Worm (Caenorhabditis elegans) whole organism, early embryonic: ENCODE data around the gene gcy-4.

Experiments used
- ama-1 ChIP-seq: fragments of 150-350 bp; optimal IDR thresholded peaks from 2 replicates; lab custom pipeline; 2014
- ceh-36 ChIP-seq: sonication (generic microtip); optimal IDR thresholded peaks from 2 replicates; lab custom pipeline; 2016; ENCODE audit warnings: missing genetic modification characterization, inconsistent platforms, missing compliant biosample characterization
- flt-1 ChIP-seq: fragments of 200-800 bp; sonication (Bioruptor generic); IDR thresholded peaks from 2 replicates; pipeline ENCODE4 v1.3.6; 2022; ENCODE audit warnings: missing genetic modification characterization, missing compliant biosample characterization
- hmg-4 ChIP-seq: fragments of 200-800 bp; sonication (Bioruptor generic); optimal IDR thresholded peaks from 2 replicates; lab custom pipeline; 2018; ENCODE audit warnings: mild to moderate bottlenecking, missing genetic modification characterization, missing compliant biosample characterization

ce11 chrII:10284991-10285390 is 23.6 kb downstream of the gcy-4 start:
- TF ChIP-seq ceh-36 (tag; lab: Kevin White, UChicago) (no peak), ama-1 (lab: Kevin White, UChicago) (no peak), hmg-4 (GFP tag; lab: Kevin White, UChicago) (no peak), flt-1 (GFP tag; lab: Robert Waterston, UW) (no peak)
